Worm (Caenorhabditis elegans): ENCODE measurements around the gene rig-4.

DNA sequence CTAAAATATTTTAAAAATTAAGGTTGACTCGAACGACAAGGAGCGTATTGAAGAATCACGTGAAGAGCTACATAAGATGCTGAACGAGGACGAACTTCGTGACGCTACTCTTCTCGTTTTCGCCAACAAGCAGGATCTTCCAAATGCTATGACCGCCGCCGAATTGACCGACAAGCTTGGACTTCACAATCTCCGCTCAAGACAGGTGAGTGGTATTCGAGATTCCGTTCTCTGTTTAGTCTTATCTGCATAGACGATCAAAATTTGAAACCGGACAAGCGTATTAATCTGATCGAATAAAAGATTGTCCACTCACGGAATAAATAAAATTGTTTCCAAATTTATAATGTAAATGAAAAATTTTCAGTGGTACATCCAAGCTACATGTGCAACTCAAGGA is 20.9 kb downstream of the rig-4 start:
- no peak for TF ChIP-seq fax-1 (tag; optimal IDR thresholded peaks at IDR 0.05)
- no peak for TF ChIP-seq ceh-19 (GFP tag; optimal IDR thresholded peaks at IDR 0.05)

Data from whole organism, late embryonic.